Fruit fly (Drosophila melanogaster): ENCODE measurements around the gene CG46522.
"Not testable (repeated sequence)": the region's sequence is repeated elsewhere in the genome, so short reads cannot be mapped to it uniquely, and the experiment has no call there.

CG46522 gene

dm6 chrX:22246300-22246699 lies at the start of gene CG46522:
Gene CG46522 (plus strand): TSS chrX:22246600.
- not testable (repeated sequence) for TF ChIP-seq CG13204 (GFP tag; optimal IDR thresholded peaks at IDR 0.05); CG17806 (tag; optimal IDR thresholded peaks at IDR 0.05); CG32121 (GFP tag; IDR thresholded peaks at IDR 0.05)

- not testable (repeated sequence) for TF ChIP-seq CG13204 (GFP tag; optimal IDR thresholded peaks at IDR 0.05); rn (GFP tag; IDR thresholded peaks at IDR 0.05); gl (tag; optimal IDR thresholded peaks at IDR 0.05)
These were observed 49.5 kb upstream of the CG46522 start, which contains the start of gene CG46514 for dm6 chrX:22196874-22197273. Gene CG46514 (plus strand): TSS chrX:22197174.

dm6 chrX:22201883-22202282 lies 44.5 kb upstream of the CG46522 start, which contains the start of gene CG46515:
Gene CG46515 (plus strand): TSS chrX:22202183.
- not testable (repeated sequence) for TF ChIP-seq CG8301 (tag; optimal IDR thresholded peaks at IDR 0.05); CG15710 (tag; optimal IDR thresholded peaks at IDR 0.05); CG4496 (GFP tag; IDR thresholded peaks at IDR 0.05)

dm6 chrX:22212028-22212427 lies 34.4 kb upstream of the CG46522 start, which contains the start of gene CG46516:
Gene CG46516 (plus strand): TSS chrX:22212328.
- not testable (repeated sequence) for TF ChIP-seq Snoo (tag; optimal IDR thresholded peaks at IDR 0.05); rn (GFP tag; IDR thresholded peaks at IDR 0.05); Pif1A (GFP tag; optimal IDR thresholded peaks at IDR 0.05)

- not testable (repeated sequence) for TF ChIP-seq Pif1B (GFP tag; optimal IDR thresholded peaks at IDR 0.05); CG14655 (GFP tag; optimal IDR thresholded peaks at IDR 0.05); CG10348 (GFP tag; IDR thresholded peaks at IDR 0.05)
These were observed 29.3 kb upstream of the CG46522 start, which contains the start of gene CG46517 for dm6 chrX:22217079-22217478. Gene CG46517 (plus strand): TSS chrX:22217379.

dm6 chrX:22226273-22226672 lies 20.1 kb upstream of the CG46522 start, which contains the start of gene CG46518:
Gene CG46518 (plus strand): TSS chrX:22226573.
- TF ChIP-seq CG8301 (tag; optimal IDR thresholded peaks at IDR 0.05); fd96Ca (GFP tag; IDR thresholded peaks at IDR 0.05); gl (tag; optimal IDR thresholded peaks at IDR 0.05): not testable (repeated sequence)

dm6 chrX:22231270-22231669 lies 15.1 kb upstream of the CG46522 start, which contains the start of gene CG46519:
Gene CG46519 (plus strand): TSS chrX:22231570.
- TF ChIP-seq CG14655 (GFP tag; optimal IDR thresholded peaks at IDR 0.05); D1 (tag; optimal IDR thresholded peaks at IDR 0.05); Pif1B (GFP tag; optimal IDR thresholded peaks at IDR 0.05): not testable (repeated sequence)

- not testable (repeated sequence) for TF ChIP-seq CG14655 (GFP tag; optimal IDR thresholded peaks at IDR 0.05); D1 (tag; optimal IDR thresholded peaks at IDR 0.05); rn (GFP tag; IDR thresholded peaks at IDR 0.05)
These were observed 10.1 kb upstream of the CG46522 start, which contains the start of gene CG46520 for dm6 chrX:22236265-22236664. Gene CG46520 (plus strand): TSS chrX:22236565.

- not testable (repeated sequence) for TF ChIP-seq CG9948 (tag; optimal IDR thresholded peaks at IDR 0.05); CG8159 (tag; optimal IDR thresholded peaks at IDR 0.05); rn (GFP tag; IDR thresholded peaks at IDR 0.05)
These were observed 5.1 kb upstream of the CG46522 start, which contains the start of gene CG46521 for dm6 chrX:22241272-22241671. Gene CG46521 (plus strand): TSS chrX:22241572.

- not testable (repeated sequence) for TF ChIP-seq CG14655 (GFP tag; optimal IDR thresholded peaks at IDR 0.05); CG4496 (GFP tag; IDR thresholded peaks at IDR 0.05); CG9948 (tag; optimal IDR thresholded peaks at IDR 0.05)
These were observed 4.9 kb downstream of the CG46522 start, which contains the start of gene CG41562 for dm6 chrX:22251282-22251681. Gene CG41562 (plus strand): TSS chrX:22251582.
